Fruit fly (Drosophila melanogaster) whole organism, embryonic: ENCODE measurements around the gene CheA7a.
A peak's percentile ranks its signal among the peaks of the same experiment; 100 is the strongest.

Experiments
- B-H1 ChIP-seq: fragments of 200-800 bp; sonication (Bioruptor generic); IDR thresholded peaks from 3 replicates; pipeline ENCODE4 v1.3.6; 2022; ENCODE audit warnings: missing biosample characterization, missing genetic modification characterization
- BtbVII ChIP-seq: fragments of 200-800 bp; sonication (Bioruptor generic); optimal IDR thresholded peaks from 3 replicates; lab custom pipeline; 2017; ENCODE audit warnings: missing biosample characterization, mild to moderate bottlenecking, missing genetic modification characterization
- CG10431 ChIP-seq: fragments of 200-800 bp; sonication (Bioruptor generic); optimal IDR thresholded peaks from 3 replicates; lab custom pipeline; 2018; ENCODE audit warnings: missing biosample characterization, mild to moderate bottlenecking, missing genetic modification characterization
- CG10543 ChIP-seq: fragments of 200-800 bp; sonication (Bioruptor generic); optimal IDR thresholded peaks from 3 replicates; lab custom pipeline; 2017; ENCODE audit warnings: missing biosample characterization, mild to moderate bottlenecking, missing genetic modification characterization, moderate library complexity
- CG11085 ChIP-seq: fragments of 200-800 bp; sonication (Bioruptor generic); IDR thresholded peaks from 2 replicates; pipeline ENCODE4 v1.3.6; 2022; ENCODE audit warnings: missing biosample characterization, missing genetic modification characterization
- CG11456 ChIP-seq: fragments of 200-800 bp; sonication (Bioruptor generic); IDR thresholded peaks from 3 replicates; pipeline ENCODE4 v1.3.6; 2022; ENCODE audit warnings: missing biosample characterization, missing genetic modification characterization
- CG11723 ChIP-seq: fragments of 200-800 bp; sonication (Bioruptor generic); optimal IDR thresholded peaks from 2 replicates; lab custom pipeline; 2017; ENCODE audit warnings: missing biosample characterization, mild to moderate bottlenecking, missing genetic modification characterization
- CG12219 ChIP-seq: fragments of 200-800 bp; sonication (Bioruptor generic); optimal IDR thresholded peaks from 3 replicates; lab custom pipeline; 2018; ENCODE audit warnings: missing biosample characterization, mild to moderate bottlenecking, missing genetic modification characterization
- CG12236 ChIP-seq: fragments of 200-800 bp; sonication (Bioruptor generic); optimal IDR thresholded peaks from 2 replicates; lab custom pipeline; 2016; ENCODE audit warnings: missing biosample characterization, missing genetic modification characterization
- CG12659 ChIP-seq: fragments of 200-800 bp; sonication (Bioruptor generic); optimal IDR thresholded peaks from 3 replicates; lab custom pipeline; 2017; ENCODE audit warnings: mild to moderate bottlenecking, missing biosample characterization, missing genetic modification reagents, missing genetic modification characterization
- CG12769 ChIP-seq: fragments of 200-800 bp; sonication (Bioruptor generic); optimal IDR thresholded peaks from 2 replicates; lab custom pipeline; 2019; ENCODE audit warnings: missing biosample characterization, mild to moderate bottlenecking, missing genetic modification characterization, moderate library complexity
- CG17568 ChIP-seq: fragments of 200-800 bp; sonication (Bioruptor generic); optimal IDR thresholded peaks from 2 replicates; lab custom pipeline; 2018; ENCODE audit warnings: missing biosample characterization, mild to moderate bottlenecking, missing genetic modification characterization, moderate library complexity
- CG18619 ChIP-seq: fragments of 200-800 bp; sonication (Bioruptor generic); optimal IDR thresholded peaks from 3 replicates; lab custom pipeline; 2017; ENCODE audit warnings: missing biosample characterization, mild to moderate bottlenecking, missing genetic modification characterization
- CG34376 ChIP-seq: fragments of 200-800 bp; sonication (Bioruptor generic); optimal IDR thresholded peaks from 2 replicates; lab custom pipeline; 2018; ENCODE audit warnings: missing biosample characterization, mild to moderate bottlenecking, missing genetic modification characterization
- CG3995 ChIP-seq: fragments of 200-800 bp; sonication (Bioruptor generic); optimal IDR thresholded peaks from 3 replicates; lab custom pipeline; 2016; ENCODE audit warnings: missing biosample characterization, missing genetic modification characterization
- CG42726 ChIP-seq: fragments of 200-800 bp; sonication (Bioruptor generic); IDR thresholded peaks from 2 replicates; pipeline ENCODE4 v1.3.6; 2022; ENCODE audit warnings: missing biosample characterization, missing genetic modification characterization; ENCODE audit not compliant: partially characterized antibody
- CG6272 ChIP-seq: fragments of 200-800 bp; sonication (Bioruptor generic); IDR thresholded peaks from 2 replicates; pipeline ENCODE4 v1.3.6; 2022; ENCODE audit warnings: missing biosample characterization, missing genetic modification characterization
- Dll ChIP-seq: fragments of 200-800 bp; sonication (Bioruptor generic); IDR thresholded peaks from 4 replicates; pipeline ENCODE4 v1.3.6; 2022; ENCODE audit warnings: missing biosample characterization, missing genetic modification characterization; ENCODE audit not compliant: partially characterized antibody
- HLH3B ChIP-seq: fragments of 200-800 bp; sonication (Bioruptor generic); IDR thresholded peaks from 2 replicates; pipeline ENCODE4 v1.3.6; 2022; ENCODE audit warnings: missing biosample characterization, missing genetic modification characterization
- HLHmδ ChIP-seq: fragments of 200-800 bp; sonication (Bioruptor generic); optimal IDR thresholded peaks from 2 replicates; lab custom pipeline; 2018; ENCODE audit warnings: missing biosample characterization, mild to moderate bottlenecking, missing genetic modification characterization, moderate library complexity
- Hey ChIP-seq: fragments of 200-800 bp; sonication (Bioruptor generic); optimal IDR thresholded peaks from 3 replicates; lab custom pipeline; 2018; ENCODE audit warnings: missing biosample characterization, mild to moderate bottlenecking, missing genetic modification characterization
- Hmr ChIP-seq: fragments of 200-800 bp; sonication (Bioruptor generic); optimal IDR thresholded peaks from 3 replicates; lab custom pipeline; 2017; ENCODE audit warnings: mild to moderate bottlenecking, missing biosample characterization, missing genetic modification reagents, missing genetic modification characterization
- Hmx ChIP-seq: fragments of 200-800 bp; sonication (Bioruptor generic); optimal IDR thresholded peaks from 2 replicates; lab custom pipeline; 2016; ENCODE audit warnings: missing biosample characterization, missing genetic modification characterization
- Hsf ChIP-seq: fragments of 200-800 bp; sonication (Bioruptor generic); optimal IDR thresholded peaks from 3 replicates; lab custom pipeline; 2016; ENCODE audit warnings: missing biosample characterization, missing genetic modification characterization
- Med ChIP-seq: fragments of 200-800 bp; sonication (Bioruptor generic); peaks from one replicate; lab custom pipeline; 2016; ENCODE audit warnings: missing biosample characterization, missing genetic modification characterization, mild to moderate bottlenecking, inconsistent platforms, moderate library complexity
- NC2β ChIP-seq: fragments of 200-800 bp; sonication (Bioruptor generic); optimal IDR thresholded peaks from 2 replicates; lab custom pipeline; 2016; ENCODE audit warnings: missing biosample characterization, missing genetic modification characterization
- Oli ChIP-seq: fragments of 200-800 bp; sonication (Bioruptor generic); optimal IDR thresholded peaks from 2 replicates; lab custom pipeline; 2018; ENCODE audit warnings: missing biosample characterization, mild to moderate bottlenecking, missing genetic modification characterization, moderate library complexity
- Usf ChIP-seq: fragments of 200-800 bp; sonication (Bioruptor generic); optimal IDR thresholded peaks from 2 replicates; lab custom pipeline; 2017; ENCODE audit warnings: missing genotype, missing biosample characterization, missing genetic modification characterization
- ac ChIP-seq: fragments of 200-800 bp; sonication (Bioruptor generic); optimal IDR thresholded peaks from 3 replicates; lab custom pipeline; 2017; ENCODE audit warnings: missing biosample characterization, mild to moderate bottlenecking, missing genetic modification characterization
- bbx ChIP-seq: fragments of 200-800 bp; sonication (Bioruptor generic); IDR thresholded peaks from 2 replicates; pipeline ENCODE4 v1.3.6; 2022; ENCODE audit warnings: missing biosample characterization, missing genetic modification characterization; ENCODE audit not compliant: partially characterized antibody
- dan ChIP-seq: fragments of 200-800 bp; sonication (Bioruptor generic); IDR thresholded peaks from 2 replicates; pipeline ENCODE4 v1.3.6; 2022; ENCODE audit warnings: missing biosample characterization, missing genetic modification characterization
- exex ChIP-seq: fragments of 200-800 bp; sonication (Bioruptor generic); optimal IDR thresholded peaks from 4 replicates; lab custom pipeline; 2018; ENCODE audit warnings: missing biosample characterization, mild to moderate bottlenecking, missing genetic modification characterization, moderate library complexity
- gro ChIP-seq: fragments of 200-800 bp; sonication (Bioruptor generic); optimal IDR thresholded peaks from 2 replicates; lab custom pipeline; 2016; ENCODE audit warnings: missing biosample characterization, missing genetic modification characterization
- gsb ChIP-seq: fragments of 200-800 bp; sonication (Bioruptor generic); IDR thresholded peaks from 2 replicates; pipeline ENCODE4 v1.3.6; 2022; ENCODE audit warnings: missing biosample characterization, missing genetic modification characterization
- her ChIP-seq: fragments of 200-800 bp; sonication (Bioruptor generic); optimal IDR thresholded peaks from 2 replicates; lab custom pipeline; 2016; ENCODE audit warnings: missing biosample characterization, missing genetic modification characterization
- kah ChIP-seq: fragments of 200-800 bp; sonication (Bioruptor generic); optimal IDR thresholded peaks from 2 replicates; lab custom pipeline; 2018; ENCODE audit warnings: missing biosample characterization, mild to moderate bottlenecking, missing genetic modification characterization
- klu ChIP-seq: fragments of 200-800 bp; sonication (Bioruptor generic); IDR thresholded peaks from 2 replicates; pipeline ENCODE4 v1.3.6; 2022; ENCODE audit warnings: missing biosample characterization, missing genetic modification characterization
- lbe ChIP-seq: fragments of 200-800 bp; sonication (Bioruptor generic); optimal IDR thresholded peaks from 2 replicates; lab custom pipeline; 2016; ENCODE audit warnings: missing biosample characterization, mild to moderate bottlenecking, missing genetic modification characterization
- mirr ChIP-seq: fragments of 200-800 bp; sonication (Bioruptor generic); optimal IDR thresholded peaks from 3 replicates; lab custom pipeline; 2018; ENCODE audit warnings: missing biosample characterization, mild to moderate bottlenecking, missing genetic modification characterization
- mld ChIP-seq: fragments of 200-800 bp; sonication (Bioruptor generic); IDR thresholded peaks from 3 replicates; pipeline ENCODE4 v1.3.6; 2022; ENCODE audit warnings: missing biosample characterization, missing genetic modification characterization; ENCODE audit not compliant: partially characterized antibody
- nerfin-1 ChIP-seq: fragments of 200-800 bp; sonication (Bioruptor generic); optimal IDR thresholded peaks from 3 replicates; lab custom pipeline; 2019; ENCODE audit warnings: missing biosample characterization, mild to moderate bottlenecking, missing genetic modification characterization, moderate library complexity
- pan ChIP-seq, 4 experiments: fragments of >200 bp in 3 of 4; fragments of 200-800 bp in 1 of 4; sonication (Bioruptor generic) in 1 of 4; optimal IDR thresholded peaks in 3 of 4; IDR thresholded peaks in 1 of 4; 2 replicates each; pipeline versions ENCODE4 v1.3.6 to Lab custom; 2017 to 2022; ENCODE audit warnings: missing biosample characterization in 2 of 4, missing genetic modification characterization in 2 of 4, mixed read lengths in 1 of 4
- pita ChIP-seq: fragments of 200-800 bp; sonication (Bioruptor generic); optimal IDR thresholded peaks from 2 replicates; lab custom pipeline; 2017; ENCODE audit warnings: missing biosample characterization, mild to moderate bottlenecking, missing genetic modification characterization
- slbo ChIP-seq: fragments of 200-800 bp; sonication (Bioruptor generic); IDR thresholded peaks from 2 replicates; pipeline ENCODE4 v1.3.6; 2022; ENCODE audit warnings: missing biosample characterization, missing genetic modification characterization
- ssp ChIP-seq: fragments of 200-800 bp; sonication (Bioruptor generic); IDR thresholded peaks from 2 replicates; pipeline ENCODE4 v1.3.6; 2022; ENCODE audit warnings: missing biosample characterization, missing genetic modification characterization
- twi ChIP-seq: fragments of 200-800 bp; optimal IDR thresholded peaks from 2 replicates; lab custom pipeline; 2019; ENCODE audit warnings: missing biosample characterization, mild to moderate bottlenecking, missing genetic modification characterization, moderate library complexity
- tx ChIP-seq: fragments of 200-800 bp; sonication (Bioruptor generic); optimal IDR thresholded peaks from 2 replicates; lab custom pipeline; 2016; ENCODE audit warnings: missing biosample characterization, missing genetic modification characterization
- vnd ChIP-seq: fragments of 200-800 bp; sonication (Bioruptor generic); IDR thresholded peaks from 3 replicates; pipeline ENCODE4 v1.3.6; 2022; ENCODE audit warnings: missing biosample characterization, missing genetic modification characterization; ENCODE audit not compliant: partially characterized antibody

The CheA7a gene

dm6 chrX:7333858-7334800 lies 43.8 kb upstream of the CheA7a start:
- TF ChIP-seq gsb (GFP tag; lab: Robert Waterston, UW) (no peak), Dll (GFP tag; lab: Robert Waterston, UW) (no peak), pita (GFP tag; lab: Kevin White, UChicago) (no peak), bbx (GFP tag; lab: Robert Waterston, UW) (no peak), mld (no peak), Hey (tag; lab: Kevin White, UChicago) (no peak), mirr (GFP tag; lab: Kevin White, UChicago) (peak; percentile 61), nerfin-1 (no peak), ac (GFP tag; lab: Kevin White, UChicago) (no peak), CG11456 (GFP tag; lab: Robert Waterston, UW) (no peak), CG17568 (no peak), exex (tag; lab: Kevin White, UChicago) (no peak), CG12219 (GFP tag; lab: Kevin White, UChicago) (no peak), gro (GFP tag; lab: Kevin White, UChicago) (peak; percentile 23), twi (tag; lab: Kevin White, UChicago) (no peak), CG11723 (GFP tag; lab: Kevin White, UChicago) (no peak), CG11085 (GFP tag; lab: Robert Waterston, UW) (no peak), CG12769 (tag; lab: Kevin White, UChicago) (peak; percentile 88), vnd (no peak), Hmx (GFP tag; lab: Kevin White, UChicago) (no peak), NC2β (no peak), tx (GFP tag; lab: Kevin White, UChicago) (peak; percentile 62), HLHmδ (no peak), Hmr (GFP tag; lab: Kevin White, UChicago) (peak; percentile 67), CG10431 (GFP tag; lab: Kevin White, UChicago) (no peak), ssp (GFP tag; lab: Robert Waterston, UW) (no peak), B-H1 (GFP tag; lab: Robert Waterston, UW) (no peak), BtbVII (no peak), Hsf (peak; percentile 34), her (GFP tag; lab: Kevin White, UChicago) (peak; percentile 50), slbo (GFP tag; lab: Robert Waterston, UW) (peak; percentile 70), klu (GFP tag; lab: Robert Waterston, UW) (0 out of 2 replicates have a peak, but pooled peaks have one; percentile 20), pan (optimal IDR thresholded peaks at IDR 0.05; lab: Kevin White, UChicago) (no peak), pan (GFP tag; optimal IDR thresholded peaks at IDR 0.05 in 1 of 2, IDR thresholded peaks at IDR 0.05 in 1 of 2) (peak in 1 of 2 experiments; percentile 30), kah (no peak), CG10543 (GFP tag; lab: Kevin White, UChicago) (no peak), CG3995 (GFP tag; lab: Kevin White, UChicago) (no peak), Med (GFP tag; lab: Kevin White, UChicago) (peak; percentile 84), dan (GFP tag; lab: Robert Waterston, UW) (no peak), HLH3B (GFP tag; lab: Robert Waterston, UW) (no peak), CG12236 (GFP tag; lab: Kevin White, UChicago) (no peak), CG6272 (GFP tag; lab: Robert Waterston, UW) (no peak), lbe (GFP tag; lab: Kevin White, UChicago) (no peak), Usf (GFP tag; lab: Kevin White, UChicago) (no peak), CG12659 (peak; percentile 26), CG42726 (GFP tag; lab: Robert Waterston, UW) (no peak), Oli (tag; lab: Kevin White, UChicago) (no peak), CG34376 (GFP tag; lab: Kevin White, UChicago) (no peak), CG18619 (GFP tag; lab: Kevin White, UChicago) (peak; percentile 2)
